Fruit fly (Drosophila melanogaster) whole organism, embryonic: ENCODE measurements around the gene Xport-B.

Experiments
- CG12104 ChIP-seq: fragments of 200-800 bp; sonication (Bioruptor generic); optimal IDR thresholded peaks from 3 replicates; lab custom pipeline; 2016; ENCODE audit warnings: missing biosample characterization, missing genetic modification characterization
- CG12299 ChIP-seq: fragments of 200-800 bp; sonication (Bioruptor generic); optimal IDR thresholded peaks from 2 replicates; lab custom pipeline; 2018; ENCODE audit warnings: missing biosample characterization, mild to moderate bottlenecking, missing genetic modification characterization
- CG12744 ChIP-seq: fragments of 200-800 bp; sonication (Bioruptor generic); optimal IDR thresholded peaks from 2 replicates; lab custom pipeline; 2016; ENCODE audit warnings: missing biosample characterization, missing genetic modification characterization
- CG13624 ChIP-seq: fragments of 200-800 bp; sonication (Bioruptor generic); optimal IDR thresholded peaks from 2 replicates; lab custom pipeline; 2016; ENCODE audit warnings: missing biosample characterization, missing genetic modification characterization
- CG15479 ChIP-seq: fragments of 200-800 bp; sonication (Bioruptor generic); optimal IDR thresholded peaks from 3 replicates; lab custom pipeline; 2019; ENCODE audit warnings: missing biosample characterization, mild to moderate bottlenecking, missing genetic modification characterization, moderate library complexity
- CG15601 ChIP-seq: fragments of 200-800 bp; sonication (Bioruptor generic); optimal IDR thresholded peaks from 3 replicates; lab custom pipeline; 2019; ENCODE audit warnings: missing biosample characterization, mild to moderate bottlenecking, missing genetic modification characterization, moderate library complexity
- CG1832 ChIP-seq: fragments of 200-800 bp; sonication (Bioruptor generic); optimal IDR thresholded peaks from 2 replicates; lab custom pipeline; 2017; ENCODE audit warnings: missing biosample characterization, mild to moderate bottlenecking, missing genetic modification characterization, inconsistent platforms
- CG2120 ChIP-seq: fragments of 200-800 bp; sonication (Bioruptor generic); optimal IDR thresholded peaks from 3 replicates; lab custom pipeline; 2016; ENCODE audit warnings: missing biosample characterization, missing genetic modification characterization
- CG30431 ChIP-seq: fragments of 200-800 bp; sonication (Bioruptor generic); optimal IDR thresholded peaks from 2 replicates; lab custom pipeline; 2017; ENCODE audit warnings: missing biosample characterization, missing genetic modification characterization
- CG31388 ChIP-seq: fragments of 200-800 bp; sonication (Bioruptor generic); optimal IDR thresholded peaks from 2 replicates; lab custom pipeline; 2016; ENCODE audit warnings: missing biosample characterization, missing genetic modification characterization
- CG3281 ChIP-seq: fragments of 200-800 bp; sonication (Bioruptor generic); optimal IDR thresholded peaks from 3 replicates; lab custom pipeline; 2017; ENCODE audit warnings: missing biosample characterization, mild to moderate bottlenecking, missing genetic modification characterization
- CG3407 ChIP-seq: fragments of 200-800 bp; sonication (Bioruptor generic); optimal IDR thresholded peaks from 2 replicates; lab custom pipeline; 2018; ENCODE audit warnings: missing biosample characterization, mild to moderate bottlenecking, missing genetic modification characterization
- CG3847 ChIP-seq: fragments of 200-800 bp; sonication (Bioruptor generic); IDR thresholded peaks from 2 replicates; pipeline ENCODE4 v1.3.6; 2022; ENCODE audit warnings: missing biosample characterization, missing genetic modification characterization
- CG4820 ChIP-seq: fragments of 200-800 bp; sonication (Bioruptor generic); optimal IDR thresholded peaks from 3 replicates; lab custom pipeline; 2016; ENCODE audit warnings: missing biosample characterization, missing genetic modification characterization
- CG6689 ChIP-seq: fragments of 200-800 bp; sonication (Bioruptor generic); IDR thresholded peaks from 2 replicates; pipeline ENCODE4 v1.3.6; 2022; ENCODE audit warnings: missing biosample characterization, missing genetic modification characterization
- CG6854 ChIP-seq: fragments of 200-800 bp; sonication (Bioruptor generic); optimal IDR thresholded peaks from 3 replicates; lab custom pipeline; 2017; ENCODE audit warnings: missing biosample characterization, mild to moderate bottlenecking, missing genetic modification characterization
- CG7372 ChIP-seq: fragments of 200-800 bp; sonication (Bioruptor generic); IDR thresholded peaks from 2 replicates; pipeline ENCODE4 v1.3.6; 2022; ENCODE audit warnings: missing biosample characterization, missing genetic modification characterization
- CG7786 ChIP-seq: fragments of 200-800 bp; sonication (Bioruptor generic); optimal IDR thresholded peaks from 2 replicates; lab custom pipeline; 2016; ENCODE audit warnings: missing biosample characterization, missing genetic modification characterization
- CG7928 ChIP-seq: fragments of 200-800 bp; sonication (Bioruptor generic); optimal IDR thresholded peaks from 2 replicates; lab custom pipeline; 2017; ENCODE audit warnings: missing biosample characterization, mild to moderate bottlenecking, missing genetic modification characterization
- CG7963 ChIP-seq: fragments of 200-800 bp; sonication (Bioruptor generic); IDR thresholded peaks from 3 replicates; pipeline ENCODE4 v1.3.6; 2022; ENCODE audit warnings: missing biosample characterization, missing genetic modification characterization; ENCODE audit not compliant: partially characterized antibody
- CG9437 ChIP-seq: fragments of 200-800 bp; sonication (Bioruptor generic); optimal IDR thresholded peaks from 2 replicates; lab custom pipeline; 2018; ENCODE audit warnings: missing biosample characterization, mild to moderate bottlenecking, missing genetic modification characterization
- CG9727 ChIP-seq: fragments of 200-800 bp; sonication (Bioruptor generic); optimal IDR thresholded peaks from 3 replicates; lab custom pipeline; 2017; ENCODE audit warnings: missing biosample characterization, mild to moderate bottlenecking, missing genetic modification characterization
- CHES-1-like ChIP-seq: fragments of 200-800 bp; sonication (Bioruptor generic); optimal IDR thresholded peaks from 2 replicates; lab custom pipeline; 2016; ENCODE audit warnings: missing biosample characterization, missing genetic modification characterization
- D19A ChIP-seq: fragments of 200-800 bp; optimal IDR thresholded peaks from 3 replicates; lab custom pipeline; 2019; ENCODE audit warnings: missing biosample characterization, mild to moderate bottlenecking, missing genetic modification characterization, moderate library complexity
- Dad ChIP-seq: fragments of 200-800 bp; sonication (Bioruptor generic); optimal IDR thresholded peaks from 3 replicates; lab custom pipeline; 2016; ENCODE audit warnings: missing biosample characterization, missing genetic modification characterization
- Dek ChIP-seq: fragments of 200-800 bp; sonication (Bioruptor generic); optimal IDR thresholded peaks from 3 replicates; lab custom pipeline; 2019; ENCODE audit warnings: missing biosample characterization, mild to moderate bottlenecking, missing genetic modification characterization, moderate library complexity
- Drgx ChIP-seq: fragments of 200-800 bp; sonication (Bioruptor generic); IDR thresholded peaks from 2 replicates; pipeline ENCODE4 v1.3.6; 2022; ENCODE audit warnings: missing biosample characterization, missing genetic modification characterization
- Hr78 ChIP-seq, 2 experiments: fragments of 200-800 bp in 1 of 2; fragments of >200 bp in 1 of 2; sonication (Bioruptor generic) in 1 of 2; optimal IDR thresholded peaks; 2 replicates each; lab custom pipeline; 2017 to 2019; ENCODE audit warnings: missing biosample characterization in 2 of 2, missing genetic modification characterization in 2 of 2, mild to moderate bottlenecking in 1 of 2, moderate library complexity in 1 of 2
- Kr ChIP-seq: fragments of 200-800 bp; sonication (Bioruptor generic); optimal IDR thresholded peaks from 2 replicates; lab custom pipeline; 2017; ENCODE audit warnings: missing biosample characterization, mild to moderate bottlenecking, missing genetic modification characterization
- Lpt ChIP-seq: fragments of >200 bp; optimal IDR thresholded peaks from 2 replicates; lab custom pipeline; 2018; ENCODE audit warnings: missing biosample characterization, missing genetic modification characterization
- Ravus ChIP-seq: fragments of 200-800 bp; sonication (Bioruptor generic); IDR thresholded peaks from 2 replicates; pipeline ENCODE4 v1.3.6; 2022; ENCODE audit warnings: missing biosample characterization, missing genetic modification characterization
- YL-1 ChIP-seq: fragments of 200-800 bp; sonication (Bioruptor generic); optimal IDR thresholded peaks from 3 replicates; lab custom pipeline; 2017; ENCODE audit warnings: missing biosample characterization, mild to moderate bottlenecking, missing genetic modification characterization
- amos ChIP-seq: fragments of 200-800 bp; sonication (Bioruptor generic); IDR thresholded peaks from 2 replicates; pipeline ENCODE4 v1.3.6; 2022; ENCODE audit warnings: missing biosample characterization, missing genetic modification characterization; ENCODE audit not compliant: partially characterized antibody
- bbx ChIP-seq: fragments of 200-800 bp; sonication (Bioruptor generic); IDR thresholded peaks from 2 replicates; pipeline ENCODE4 v1.3.6; 2022; ENCODE audit warnings: missing biosample characterization, missing genetic modification characterization; ENCODE audit not compliant: partially characterized antibody
- croc ChIP-seq: fragments of 200-800 bp; sonication (Bioruptor generic); conservative IDR thresholded peaks from 3 replicates; pipeline ENCODE4 v1.3.6; 2022; ENCODE audit warnings: missing biosample characterization, missing genetic modification characterization
- dimm ChIP-seq: fragments of 200-800 bp; sonication (Bioruptor generic); IDR thresholded peaks from 2 replicates; pipeline ENCODE4 v1.3.6; 2022; ENCODE audit warnings: missing biosample characterization, missing genetic modification characterization
- exex ChIP-seq: fragments of 200-800 bp; sonication (Bioruptor generic); optimal IDR thresholded peaks from 4 replicates; lab custom pipeline; 2018; ENCODE audit warnings: missing biosample characterization, mild to moderate bottlenecking, missing genetic modification characterization, moderate library complexity
- gce ChIP-seq: fragments of 200-800 bp; sonication (Bioruptor generic); IDR thresholded peaks from 3 replicates; pipeline ENCODE4 v1.3.6; 2022; ENCODE audit warnings: missing biosample characterization, missing genetic modification characterization
- h ChIP-seq: fragments of >200 bp; optimal IDR thresholded peaks from 2 replicates; lab custom pipeline; 2017
- hb ChIP-seq: fragments of 200-800 bp; sonication (Bioruptor generic); IDR thresholded peaks from 3 replicates; pipeline ENCODE4 v1.3.6; 2022; ENCODE audit warnings: missing biosample characterization, missing genetic modification characterization; ENCODE audit not compliant: partially characterized antibody
- hbn ChIP-seq: fragments of 200-800 bp; sonication (Bioruptor generic); IDR thresholded peaks from 2 replicates; pipeline ENCODE4 v1.3.6; 2022; ENCODE audit warnings: missing biosample characterization, missing genetic modification characterization; ENCODE audit not compliant: partially characterized antibody
- ind ChIP-seq: fragments of 200-800 bp; sonication (Bioruptor generic); optimal IDR thresholded peaks from 3 replicates; lab custom pipeline; 2016; ENCODE audit warnings: missing biosample characterization, missing genetic modification characterization
- knrl ChIP-seq: fragments of 200-800 bp; sonication (Bioruptor generic); IDR thresholded peaks from 3 replicates; pipeline ENCODE4 v1.3.6; 2022; ENCODE audit warnings: missing biosample characterization, missing genetic modification characterization; ENCODE audit not compliant: partially characterized antibody
- maf-S ChIP-seq: fragments of 200-800 bp; sonication (Bioruptor generic); optimal IDR thresholded peaks from 2 replicates; lab custom pipeline; 2016; ENCODE audit warnings: missing biosample characterization, missing genetic modification characterization
- pb ChIP-seq: fragments of 200-800 bp; sonication (Bioruptor generic); optimal IDR thresholded peaks from 3 replicates; lab custom pipeline; 2016; ENCODE audit warnings: missing biosample characterization, missing genetic modification characterization
- pfk ChIP-seq: fragments of 200-800 bp; sonication (Bioruptor generic); optimal IDR thresholded peaks from 2 replicates; lab custom pipeline; 2018; ENCODE audit warnings: missing biosample characterization, mild to moderate bottlenecking, missing genetic modification characterization, moderate library complexity
- so ChIP-seq: fragments of 200-800 bp; sonication (Bioruptor generic); IDR thresholded peaks from 3 replicates; pipeline ENCODE4 v1.3.6; 2022; ENCODE audit warnings: missing biosample characterization, missing genetic modification characterization
- stc ChIP-seq: fragments of 200-800 bp; sonication (Bioruptor generic); IDR thresholded peaks from 2 replicates; pipeline ENCODE4 v1.3.6; 2022; ENCODE audit warnings: missing biosample characterization, missing genetic modification characterization
- tna ChIP-seq: fragments of 200-800 bp; sonication (Bioruptor generic); IDR thresholded peaks from 2 replicates; pipeline ENCODE4 v1.3.6; 2022; ENCODE audit warnings: missing biosample characterization, missing genetic modification characterization; ENCODE audit not compliant: partially characterized antibody
- usp ChIP-seq: fragments of >200 bp; optimal IDR thresholded peaks from 2 replicates; lab custom pipeline; 2017; ENCODE audit warnings: missing biosample characterization, missing genetic modification characterization
- vnd ChIP-seq: fragments of 200-800 bp; sonication (Bioruptor generic); IDR thresholded peaks from 3 replicates; pipeline ENCODE4 v1.3.6; 2022; ENCODE audit warnings: missing biosample characterization, missing genetic modification characterization; ENCODE audit not compliant: partially characterized antibody

Gene Xport-B

dm6 chr3R:19877427-19878076 is 37.7 kb downstream of the Xport-B start, which contains the start of the genes CG17186 and Arc42 (continued):
- peak; percentile 3 for TF ChIP-seq exex
- no peak for TF ChIP-seq hb
- TF ChIP-seq CG7372 (GFP tag; lab: Robert Waterston, UW): no peak
- TF ChIP-seq pb: no peak
- TF ChIP-seq bbx: no peak
- TF ChIP-seq Hr78 (GFP tag; optimal IDR thresholded peaks at IDR 0.05; lab: Kevin White, UChicago): no peak
- no peak for TF ChIP-seq CG3407 (GFP tag; lab: Kevin White, UChicago)
- no peak for TF ChIP-seq gce (GFP tag; lab: Robert Waterston, UW)
- TF ChIP-seq maf-S (GFP tag; lab: Kevin White, UChicago): no peak
- TF ChIP-seq CG15479: no peak
- no peak for TF ChIP-seq CG9727 (GFP tag; lab: Kevin White, UChicago)
- TF ChIP-seq CG7786 (GFP tag; lab: Kevin White, UChicago): no peak
- peak; percentile 46 for TF ChIP-seq CG2120 (GFP tag; lab: Kevin White, UChicago)
- peak; percentile 17 for TF ChIP-seq CHES-1-like (GFP tag; lab: Kevin White, UChicago)
- no peak for TF ChIP-seq CG3847 (GFP tag; lab: Robert Waterston, UW)
- TF ChIP-seq CG1832 (GFP tag; lab: Kevin White, UChicago): no peak
- TF ChIP-seq CG9437 (GFP tag; lab: Kevin White, UChicago): no peak
- TF ChIP-seq croc: no peak
- TF ChIP-seq CG7963 (GFP tag; lab: Robert Waterston, UW): no peak
- no peak for TF ChIP-seq Dad (GFP tag; lab: Kevin White, UChicago)
- TF ChIP-seq CG31388 (GFP tag; lab: Kevin White, UChicago): no peak
- TF ChIP-seq usp (GFP tag; lab: Kevin White, UChicago): no peak
- TF ChIP-seq so (GFP tag; lab: Robert Waterston, UW): no peak
- no peak for TF ChIP-seq stc (GFP tag; lab: Robert Waterston, UW)
- peak; percentile 13; the same call in 1 of the 3 replicates for TF ChIP-seq knrl (GFP tag; lab: Robert Waterston, UW)
- no peak for TF ChIP-seq CG13624 (GFP tag; lab: Kevin White, UChicago)
- TF ChIP-seq YL-1 (GFP tag; lab: Kevin White, UChicago): peak; percentile 75
- TF ChIP-seq dimm (GFP tag; lab: Robert Waterston, UW): no peak
- no peak for TF ChIP-seq CG30431 (GFP tag; lab: Kevin White, UChicago)
- no peak for TF ChIP-seq tna (GFP tag; lab: Robert Waterston, UW)
- TF ChIP-seq CG7928: peak; percentile 10
- TF ChIP-seq h (lab: Kevin White, UChicago): no peak
- TF ChIP-seq CG6689 (GFP tag; lab: Robert Waterston, UW): no peak
- peak; percentile 1 for TF ChIP-seq CG12744
- TF ChIP-seq Lpt: no peak
- TF ChIP-seq Ravus (GFP tag; lab: Robert Waterston, UW): no peak
- no peak for TF ChIP-seq D19A (tag; lab: Kevin White, UChicago)
- TF ChIP-seq ind: no peak
- no peak for TF ChIP-seq pfk (GFP tag; lab: Kevin White, UChicago)
- TF ChIP-seq Kr (GFP tag; lab: Kevin White, UChicago): no peak
- TF ChIP-seq CG4820 (GFP tag; lab: Kevin White, UChicago): no peak
- TF ChIP-seq Dek (tag; lab: Kevin White, UChicago): no peak
- TF ChIP-seq Drgx (GFP tag; lab: Robert Waterston, UW): no peak
- TF ChIP-seq hbn (GFP tag; lab: Robert Waterston, UW): no peak
- TF ChIP-seq vnd (GFP tag; lab: Robert Waterston, UW): no peak
- TF ChIP-seq CG6854: no peak
- TF ChIP-seq amos: no peak
- no peak for TF ChIP-seq CG12299 (tag; lab: Kevin White, UChicago)
- TF ChIP-seq CG3281 (GFP tag; lab: Kevin White, UChicago): no peak
- TF ChIP-seq CG15601 (tag; lab: Kevin White, UChicago): peak; percentile 44
- no peak for TF ChIP-seq CG12104 (GFP tag; lab: Kevin White, UChicago)
